Worm (Caenorhabditis elegans) whole organism, L3 larva: Measurements from ENCODE around the gene srbc-7.

Experiments used
- R02D3.7 ChIP-seq: fragments of 150-350 bp; optimal IDR thresholded peaks from 2 replicates; lab custom pipeline; 2014; ENCODE audit warnings: missing biosample characterization, missing genetic modification characterization
- aly-2 ChIP-seq: fragments of 150-350 bp; optimal IDR thresholded peaks from 2 replicates; lab custom pipeline; 2014; ENCODE audit warnings: missing biosample characterization, missing genetic modification characterization
- ceh-16 ChIP-seq: sonication (generic microtip); optimal IDR thresholded peaks from 2 replicates; lab custom pipeline; 2017; ENCODE audit warnings: missing biosample characterization, missing genetic modification characterization
- ceh-82 ChIP-seq: fragments of 150-350 bp; optimal IDR thresholded peaks from 2 replicates; lab custom pipeline; 2014; ENCODE audit warnings: missing biosample characterization, missing genetic modification characterization
- ceh-9 ChIP-seq: sonication (generic microtip); optimal IDR thresholded peaks from 2 replicates; lab custom pipeline; 2018; ENCODE audit warnings: missing biosample characterization, missing genetic modification characterization
- daf-12 ChIP-seq: fragments of 150-350 bp; optimal IDR thresholded peaks from 2 replicates; lab custom pipeline; 2014; ENCODE audit warnings: missing biosample characterization, missing genetic modification reagents, missing genetic modification characterization
- egl-27 ChIP-seq: sonication (generic microtip); optimal IDR thresholded peaks from 4 replicates; lab custom pipeline; 2017; ENCODE audit warnings: missing biosample characterization, missing genetic modification reagents, missing genetic modification characterization
- egl-5 ChIP-seq: fragments of 150-350 bp; optimal IDR thresholded peaks from 2 replicates; lab custom pipeline; 2017; ENCODE audit warnings: missing biosample characterization, missing genetic modification reagents, missing genetic modification characterization, inconsistent platforms
- elt-1 ChIP-seq: fragments of 150-350 bp; optimal IDR thresholded peaks from 2 replicates; lab custom pipeline; 2014; ENCODE audit warnings: missing biosample characterization, missing genetic modification characterization
- elt-2 ChIP-seq: sonication (generic microtip); optimal IDR thresholded peaks from 2 replicates; lab custom pipeline; 2016; ENCODE audit warnings: missing genetic modification reagents, mild to moderate bottlenecking, missing genetic modification characterization, missing compliant biosample characterization
- elt-3 ChIP-seq, 3 experiments: fragments of 150-350 bp in 1 of 3; sonication (generic microtip) in 2 of 3; optimal IDR thresholded peaks; 2 replicates in 2 of 3; 4 replicates in 1 of 3; lab custom pipeline; 2014 to 2017; ENCODE audit warnings: missing biosample characterization in 3 of 3, missing genetic modification characterization in 3 of 3
- fos-1 ChIP-seq: fragments of 150-350 bp; optimal IDR thresholded peaks from 2 replicates; lab custom pipeline; 2014; ENCODE audit warnings: missing biosample characterization, missing genetic modification characterization
- hmg-11 ChIP-seq: sonication (generic microtip); optimal IDR thresholded peaks from 2 replicates; lab custom pipeline; 2016; ENCODE audit warnings: missing genetic modification characterization, missing compliant biosample characterization
- jun-1 ChIP-seq: fragments of 150-350 bp; optimal IDR thresholded peaks from 2 replicates; lab custom pipeline; 2014; ENCODE audit warnings: missing biosample characterization, missing genetic modification reagents, missing genetic modification characterization
- lin-15B ChIP-seq: fragments of 150-350 bp; optimal IDR thresholded peaks from 2 replicates; lab custom pipeline; 2014; ENCODE audit warnings: missing biosample characterization, missing genetic modification characterization
- lsy-12 ChIP-seq: sonication (generic microtip); optimal IDR thresholded peaks from 2 replicates; lab custom pipeline; 2016; ENCODE audit warnings: mild to moderate bottlenecking, missing genetic modification characterization, missing compliant biosample characterization
- mdl-1 ChIP-seq: fragments of 150-350 bp; optimal IDR thresholded peaks from 2 replicates; lab custom pipeline; 2014; ENCODE audit warnings: missing biosample characterization, missing genetic modification characterization
- nfya-1 ChIP-seq: sonication (generic microtip); optimal IDR thresholded peaks from 2 replicates; lab custom pipeline; 2017; ENCODE audit warnings: missing genetic modification characterization, mild to moderate bottlenecking, missing compliant biosample characterization, antibody characterized with exemption, moderate library complexity; ENCODE audit not compliant: insufficient read depth
- nhr-12 ChIP-seq: fragments of 150-350 bp; optimal IDR thresholded peaks from 2 replicates; lab custom pipeline; 2014; ENCODE audit warnings: missing biosample characterization, missing genetic modification characterization
- nhr-23 ChIP-seq: fragments of 150-350 bp; optimal IDR thresholded peaks from 2 replicates; lab custom pipeline; 2014; ENCODE audit warnings: missing biosample characterization, missing genetic modification reagents, missing genetic modification characterization
- nhr-237 ChIP-seq: fragments of 150-350 bp; optimal IDR thresholded peaks from 2 replicates; lab custom pipeline; 2014; ENCODE audit warnings: missing biosample characterization, missing genetic modification characterization
- nhr-25 ChIP-seq: sonication (generic microtip); optimal IDR thresholded peaks from 2 replicates; lab custom pipeline; 2017; ENCODE audit warnings: missing biosample characterization, missing genetic modification characterization
- nhr-28 ChIP-seq: fragments of 150-350 bp; optimal IDR thresholded peaks from 2 replicates; lab custom pipeline; 2014; ENCODE audit warnings: missing biosample characterization, missing genetic modification characterization
- nhr-43 ChIP-seq: sonication (generic microtip); optimal IDR thresholded peaks from 2 replicates; lab custom pipeline; 2016; ENCODE audit warnings: mild to moderate bottlenecking, missing genetic modification characterization, missing compliant biosample characterization; ENCODE audit not compliant: poor library complexity, severe bottlenecking
- nhr-67 ChIP-seq: fragments of 150-350 bp; optimal IDR thresholded peaks from 2 replicates; lab custom pipeline; 2014; ENCODE audit warnings: missing biosample characterization, missing genetic modification characterization
- nhr-77 ChIP-seq: fragments of 150-350 bp; optimal IDR thresholded peaks from 2 replicates; lab custom pipeline; 2014; ENCODE audit warnings: missing biosample characterization, missing genetic modification characterization
- pha-4 ChIP-seq: fragments of 150-350 bp; optimal IDR thresholded peaks from 2 replicates; lab custom pipeline; 2014; ENCODE audit warnings: missing biosample characterization, missing genetic modification reagents, missing genetic modification characterization
- snpc-4 ChIP-seq: fragments of 150-350 bp; optimal IDR thresholded peaks from 2 replicates; lab custom pipeline; 2014; ENCODE audit warnings: missing biosample characterization, missing genetic modification characterization
- unc-39 ChIP-seq: sonication (generic microtip); optimal IDR thresholded peaks from 4 replicates; lab custom pipeline; 2017; ENCODE audit warnings: missing biosample characterization, missing genetic modification characterization
- unc-62 ChIP-seq: fragments of 150-350 bp; sonication (generic microtip); optimal IDR thresholded peaks from 4 replicates; lab custom pipeline; 2014; ENCODE audit warnings: missing biosample characterization, missing genetic modification reagents, missing genetic modification characterization
- zag-1 ChIP-seq: fragments of 150-350 bp; optimal IDR thresholded peaks from 2 replicates; lab custom pipeline; 2014; ENCODE audit warnings: missing biosample characterization, missing genetic modification characterization
- ztf-11 ChIP-seq: fragments of 150-350 bp; optimal IDR thresholded peaks from 2 replicates; lab custom pipeline; 2014; ENCODE audit warnings: missing biosample characterization, missing genetic modification characterization

The srbc-7 gene

ce11 chrV:7497440-7497839 is 10.0 kb upstream of the srbc-7 start, which contains the start of gene srh-79:
TSS of gene srh-79 (plus strand) at chrV:7497740.
- no peak for TF ChIP-seq R02D3.7 (tag; lab: Kevin White, UChicago)
- TF ChIP-seq nhr-67 (tag; lab: Kevin White, UChicago): no peak
- no peak for TF ChIP-seq fos-1 (tag; lab: Kevin White, UChicago)
- no peak for TF ChIP-seq ztf-11
- TF ChIP-seq hmg-11 (tag; lab: Kevin White, UChicago): no peak
- no peak for TF ChIP-seq snpc-4 (tag; lab: Kevin White, UChicago)
- TF ChIP-seq elt-2: no peak

ce11 chrV:7495189-7495588 is 7.8 kb upstream of the srbc-7 start, which contains the start of gene srbc-11:
TSS of gene srbc-11 (minus strand) at chrV:7495289.
- TF ChIP-seq nhr-67 (tag; lab: Kevin White, UChicago): no peak
- TF ChIP-seq R02D3.7 (tag; lab: Kevin White, UChicago): no peak
- TF ChIP-seq egl-27 (tag; lab: Kevin White, UChicago): no peak
- TF ChIP-seq ceh-9 (tag; lab: Kevin White, UChicago): no peak
- no peak for TF ChIP-seq nhr-28 (tag; lab: Kevin White, UChicago)
- no peak for TF ChIP-seq lsy-12 (tag; lab: Kevin White, UChicago)
- no peak for TF ChIP-seq nhr-77 (tag; lab: Kevin White, UChicago)
- no peak for TF ChIP-seq unc-39
- no peak for TF ChIP-seq snpc-4 (tag; lab: Kevin White, UChicago)
- no peak for TF ChIP-seq egl-5 (tag; lab: Kevin White, UChicago)
- no peak for TF ChIP-seq ceh-16 (tag; lab: Kevin White, UChicago)
- no peak for TF ChIP-seq nhr-25 (tag; lab: Kevin White, UChicago)

- TF ChIP-seq nhr-43 (tag; lab: Kevin White, UChicago) (no peak), nhr-237 (no peak), mdl-1 (tag; lab: Kevin White, UChicago) (no peak), nhr-25 (tag; lab: Kevin White, UChicago) (no peak), nhr-23 (tag; lab: Kevin White, UChicago) (no peak), aly-2 (no peak)
These were observed 5.5 kb upstream of the srbc-7 start, which contains the start of gene srbc-10 for ce11 chrV:7492924-7493323. TSS of gene srbc-10 (minus strand) at chrV:7493024.

- TF ChIP-seq ceh-16 (tag; lab: Kevin White, UChicago): no peak
- TF ChIP-seq elt-2: no peak
- TF ChIP-seq hmg-11 (tag; lab: Kevin White, UChicago): no peak
- TF ChIP-seq pha-4 (tag; lab: Kevin White, UChicago): no peak
- TF ChIP-seq nhr-28 (tag; lab: Kevin White, UChicago): no peak
- no peak for TF ChIP-seq zag-1
- TF ChIP-seq mdl-1 (tag; lab: Kevin White, UChicago): no peak
- no peak for TF ChIP-seq ceh-82
- TF ChIP-seq ztf-11: no peak
These were observed 2.9 kb upstream of the srbc-7 start, which contains the start of gene srbc-9 for ce11 chrV:7490340-7490739. TSS of gene srbc-9 (minus strand) at chrV:7490440.

- no peak for TF ChIP-seq nfya-1 (tag; lab: Kevin White, UChicago)
- no peak for TF ChIP-seq elt-3 (tag; optimal IDR thresholded peaks at IDR 0.05; lab: Kevin White, UChicago)
- TF ChIP-seq mdl-1 (tag; lab: Kevin White, UChicago): no peak
- no peak for TF ChIP-seq unc-62 (GFP tag; lab: Kevin White, UChicago)
- TF ChIP-seq nhr-12 (tag; lab: Kevin White, UChicago): no peak
- no peak for TF ChIP-seq ceh-9 (tag; lab: Kevin White, UChicago)
- TF ChIP-seq elt-1: no peak
- TF ChIP-seq daf-12 (tag; lab: Kevin White, UChicago): no peak
- no peak for TF ChIP-seq jun-1 (tag; lab: Kevin White, UChicago)
- TF ChIP-seq ceh-82: no peak
- TF ChIP-seq lin-15B: no peak
- TF ChIP-seq hmg-11 (tag; lab: Kevin White, UChicago): no peak
- TF ChIP-seq nhr-77 (tag; lab: Kevin White, UChicago): no peak
- no peak for TF ChIP-seq nhr-237
- no peak for TF ChIP-seq nhr-28 (tag; lab: Kevin White, UChicago)
These were observed 2.4 kb downstream of the srbc-7 start, which contains the start of gene srbc-8 for ce11 chrV:7485000-7485399. TSS of gene srbc-8 (minus strand) at chrV:7485100.
